Worm (Caenorhabditis elegans) whole organism, L2 larva: ENCODE results near the gene rbc-1.

Experiments
- F13H6.1 ChIP-seq: sonication (generic microtip); optimal IDR thresholded peaks from 2 replicates; lab custom pipeline; 2016; ENCODE audit warnings: missing genetic modification characterization, missing compliant biosample characterization
- ZK546.5 ChIP-seq: sonication (generic microtip); optimal IDR thresholded peaks from 2 replicates; lab custom pipeline; 2017; ENCODE audit warnings: missing biosample characterization, missing genetic modification characterization
- alr-1 ChIP-seq: fragments of 150-350 bp; optimal IDR thresholded peaks from 2 replicates; lab custom pipeline; 2014; ENCODE audit warnings: missing biosample characterization, missing genetic modification characterization
- aly-2 ChIP-seq: fragments of 150-350 bp; optimal IDR thresholded peaks from 2 replicates; lab custom pipeline; 2014; ENCODE audit warnings: missing biosample characterization, missing genetic modification characterization
- blmp-1 ChIP-seq: sonication (generic microtip); optimal IDR thresholded peaks from 2 replicates; lab custom pipeline; 2017; ENCODE audit warnings: missing genetic modification characterization, mild to moderate bottlenecking, missing compliant biosample characterization, antibody characterized with exemption, moderate library complexity; ENCODE audit not compliant: insufficient read depth
- ceh-82 ChIP-seq: fragments of 150-350 bp; optimal IDR thresholded peaks from 2 replicates; lab custom pipeline; 2014; ENCODE audit warnings: missing biosample characterization, missing genetic modification characterization
- egl-27 ChIP-seq: sonication (generic microtip); optimal IDR thresholded peaks from 3 replicates; lab custom pipeline; 2017; ENCODE audit warnings: missing biosample characterization, missing genetic modification reagents, missing genetic modification characterization
- elt-3 ChIP-seq: sonication (generic microtip); optimal IDR thresholded peaks from 2 replicates; lab custom pipeline; 2017; ENCODE audit warnings: missing biosample characterization, missing genetic modification characterization
- fos-1 ChIP-seq: fragments of 150-350 bp; optimal IDR thresholded peaks from 2 replicates; lab custom pipeline; 2014; ENCODE audit warnings: missing biosample characterization, missing genetic modification characterization
- lin-11 ChIP-seq: fragments of 150-350 bp; sonication (generic microtip); optimal IDR thresholded peaks from 2 replicates; lab custom pipeline; 2014; ENCODE audit warnings: missing biosample characterization, missing genetic modification characterization, inconsistent platforms, mixed read lengths
- lin-39 ChIP-seq: fragments of 150-350 bp; optimal IDR thresholded peaks from 2 replicates; lab custom pipeline; 2014; ENCODE audit warnings: missing biosample characterization, missing genetic modification reagents, missing genetic modification characterization
- mbf-1 ChIP-seq: sonication (generic microtip); optimal IDR thresholded peaks from 2 replicates; lab custom pipeline; 2017; ENCODE audit warnings: missing biosample characterization, missing genetic modification characterization
- mdl-1 ChIP-seq, 2 experiments: fragments of 150-350 bp in 1 of 2; sonication (generic microtip) in 1 of 2; optimal IDR thresholded peaks; 2 replicates each; lab custom pipeline; 2017; ENCODE audit warnings: missing biosample characterization in 2 of 2, missing genetic modification characterization in 2 of 2
- nhr-10 ChIP-seq: sonication (generic microtip); optimal IDR thresholded peaks from 2 replicates; lab custom pipeline; 2017; ENCODE audit warnings: missing biosample characterization, missing genetic modification characterization
- nhr-12 ChIP-seq: fragments of 150-350 bp; optimal IDR thresholded peaks from 2 replicates; lab custom pipeline; 2014; ENCODE audit warnings: missing biosample characterization, missing genetic modification characterization
- nhr-129 ChIP-seq: fragments of 150-350 bp; optimal IDR thresholded peaks from 2 replicates; lab custom pipeline; 2014; ENCODE audit warnings: missing biosample characterization, missing genetic modification characterization
- nhr-21 ChIP-seq: fragments of 150-350 bp; optimal IDR thresholded peaks from 2 replicates; lab custom pipeline; 2014; ENCODE audit warnings: missing biosample characterization, missing genetic modification characterization
- nhr-23 ChIP-seq: fragments of 150-350 bp; optimal IDR thresholded peaks from 2 replicates; lab custom pipeline; 2014; ENCODE audit warnings: missing biosample characterization, missing genetic modification reagents, missing genetic modification characterization
- nhr-237 ChIP-seq: fragments of 150-350 bp; optimal IDR thresholded peaks from 2 replicates; lab custom pipeline; 2014; ENCODE audit warnings: missing biosample characterization, missing genetic modification characterization
- nhr-25 ChIP-seq: fragments of 150-350 bp; sonication (generic microtip); optimal IDR thresholded peaks from 3 replicates; lab custom pipeline; 2014; ENCODE audit warnings: missing biosample characterization, missing genetic modification characterization
- unc-55 ChIP-seq: fragments of 150-350 bp; sonication (generic microtip); optimal IDR thresholded peaks from 3 replicates; lab custom pipeline; 2014; ENCODE audit warnings: missing biosample characterization, missing genetic modification reagents, missing genetic modification characterization

rbc-1 gene

ce11 chrX:14664028-14664427 lies 52.9 kb downstream of the rbc-1 start, which contains the start of gene C26G2.2:
C26G2.2 (plus strand) TSS chrX:14664328.
- TF ChIP-seq fos-1 (tag; lab: Kevin White, UChicago) (no peak), nhr-12 (tag; lab: Kevin White, UChicago) (no peak), elt-3 (no peak), unc-55 (GFP tag; lab: Kevin White, UChicago) (no peak), nhr-25 (tag; lab: Kevin White, UChicago) (no peak), F13H6.1 (tag; lab: Kevin White, UChicago) (no peak), lin-39 (tag; lab: Kevin White, UChicago) (no peak), nhr-237 (tag; lab: Kevin White, UChicago) (no peak), nhr-23 (tag; lab: Kevin White, UChicago) (no peak)

ce11 chrX:14671300-14671699 lies 60.1 kb downstream of the rbc-1 start:
- no peak for TF ChIP-seq mdl-1 (tag; optimal IDR thresholded peaks at IDR 0.05; lab: Kevin White, UChicago)
- TF ChIP-seq ZK546.5 (tag; lab: Kevin White, UChicago): no peak
- TF ChIP-seq mbf-1 (tag; lab: Kevin White, UChicago): no peak
- TF ChIP-seq nhr-21 (tag; lab: Kevin White, UChicago): no peak
- TF ChIP-seq ceh-82: no peak
- no peak for TF ChIP-seq blmp-1 (tag; lab: Kevin White, UChicago)
- no peak for TF ChIP-seq egl-27 (tag; lab: Kevin White, UChicago)
- TF ChIP-seq nhr-25 (tag; lab: Kevin White, UChicago): no peak

- TF ChIP-seq lin-11: no peak
- TF ChIP-seq alr-1 (tag; lab: Kevin White, UChicago): no peak
- no peak for TF ChIP-seq aly-2
- peak; percentile 17 for TF ChIP-seq nhr-129 (tag; lab: Kevin White, UChicago)
- TF ChIP-seq nhr-10 (tag; lab: Kevin White, UChicago): no peak
- TF ChIP-seq F13H6.1 (tag; lab: Kevin White, UChicago): peak; percentile 19
Observed at ce11 chrX:14674028-14674427, 62.9 kb downstream of the rbc-1 start, which contains the start of gene slt-1. slt-1 (plus strand) TSS chrX:14674328.
